Fruit fly (Drosophila melanogaster) whole organism, wandering third instar larva: ENCODE results near the gene Ugt303A1.

Experiments
- Abd-B ChIP-seq: fragments of >200 bp; optimal IDR thresholded peaks from 2 replicates; lab custom pipeline; 2017; ENCODE audit warnings: missing biosample characterization, missing genetic modification characterization
- CG32264 ChIP-seq: fragments of 200-800 bp; sonication (Bioruptor generic); optimal IDR thresholded peaks from 2 replicates; lab custom pipeline; 2016; ENCODE audit warnings: missing biosample characterization, missing genetic modification characterization
- CG9705 ChIP-seq: fragments of 200-800 bp; sonication (Bioruptor generic); optimal IDR thresholded peaks from 2 replicates; lab custom pipeline; 2018; ENCODE audit warnings: missing biosample characterization, mild to moderate bottlenecking, missing genetic modification characterization
- CrebA ChIP-seq: fragments of 200-800 bp; sonication (Bioruptor generic); optimal IDR thresholded peaks from 2 replicates; lab custom pipeline; 2016; ENCODE audit warnings: missing biosample characterization, mild to moderate bottlenecking, missing genetic modification characterization, borderline replicate concordance
- Dfd ChIP-seq: fragments of >200 bp; optimal IDR thresholded peaks from 2 replicates; lab custom pipeline; 2017; ENCODE audit warnings: missing biosample characterization, missing genetic modification characterization
- Dif ChIP-seq: fragments of 200-275, 200-300 bp; sonication (Bioruptor generic); optimal IDR thresholded peaks from 2 replicates; lab custom pipeline; 2018; ENCODE audit warnings: missing biosample characterization, missing genetic modification characterization; ENCODE audit not compliant: partially characterized antibody
- GATAd ChIP-seq: sonication (Bioruptor generic); optimal IDR thresholded peaks from 2 replicates; lab custom pipeline; 2016; ENCODE audit warnings: missing biosample characterization, missing genetic modification characterization
- HLH106 ChIP-seq: fragments of 200-800 bp; optimal IDR thresholded peaks from 3 replicates; lab custom pipeline; 2019; ENCODE audit warnings: missing biosample characterization, mild to moderate bottlenecking, missing genetic modification characterization, moderate library complexity
- Hnf4 ChIP-seq: fragments of 200-800 bp; sonication (Bioruptor generic); optimal IDR thresholded peaks from 2 replicates; lab custom pipeline; 2016; ENCODE audit warnings: missing biosample characterization, mild to moderate bottlenecking, missing genetic modification characterization
- Hr78 ChIP-seq: fragments of >200 bp; optimal IDR thresholded peaks from 2 replicates; lab custom pipeline; 2017; ENCODE audit warnings: missing biosample characterization, missing genetic modification characterization
- Hr83 ChIP-seq: fragments of 200-300 bp; sonication (Bioruptor generic); optimal IDR thresholded peaks from 2 replicates; lab custom pipeline; 2016; ENCODE audit warnings: missing biosample characterization, mild to moderate bottlenecking, missing genetic modification characterization, moderate library complexity; ENCODE audit not compliant: poor library complexity, severe bottlenecking
- Mio ChIP-seq: sonication (Bioruptor generic); optimal IDR thresholded peaks from 2 replicates; lab custom pipeline; 2016; ENCODE audit warnings: missing biosample characterization, missing genetic modification characterization
- Myc ChIP-seq: fragments of >200 bp; optimal IDR thresholded peaks from 2 replicates; lab custom pipeline; 2017
- N ChIP-seq: fragments of >200 bp; optimal IDR thresholded peaks from 2 replicates; lab custom pipeline; 2018; ENCODE audit warnings: missing biosample characterization, missing external identifiers, missing genetic modification characterization
- Rel ChIP-seq, 2 experiments: fragments of 200-800 bp; sonication (Bioruptor generic) in 1 of 2; optimal IDR thresholded peaks; 2 replicates in 1 of 2; 3 replicates in 1 of 2; lab custom pipeline; 2016 to 2019; ENCODE audit warnings: mild to moderate bottlenecking in 2 of 2, missing biosample characterization in 2 of 2, missing genetic modification characterization in 2 of 2, moderate library complexity in 1 of 2
- Vsx2 ChIP-seq: fragments of 200-300, 225-300 bp; sonication (Bioruptor generic); optimal IDR thresholded peaks from 2 replicates; lab custom pipeline; 2018; ENCODE audit warnings: missing biosample characterization, missing genetic modification characterization; ENCODE audit not compliant: partially characterized antibody
- br ChIP-seq: fragments of 200-800 bp; sonication (Bioruptor generic); optimal IDR thresholded peaks from 2 replicates; lab custom pipeline; 2016; ENCODE audit warnings: missing biosample characterization, missing genetic modification characterization
- dl ChIP-seq, 2 experiments: fragments of 175-275, 200-275 bp in 1 of 2; fragments of 200-275 bp in 1 of 2; sonication (Bioruptor generic); optimal IDR thresholded peaks; lab custom pipeline; 2018; ENCODE audit warnings: mild to moderate bottlenecking in 2 of 2, missing biosample characterization in 2 of 2, missing genetic modification characterization in 2 of 2, moderate library complexity in 2 of 2; ENCODE audit not compliant: partially characterized antibody in 2 of 2, insufficient read depth in 1 of 2
- dmrt93B ChIP-seq: fragments of 200-800 bp; sonication (Bioruptor generic); optimal IDR thresholded peaks from 2 replicates; lab custom pipeline; 2018; ENCODE audit warnings: missing biosample characterization, mild to moderate bottlenecking, missing genetic modification characterization
- dsf ChIP-seq: sonication (Bioruptor generic); optimal IDR thresholded peaks from 2 replicates; lab custom pipeline; 2016; ENCODE audit warnings: missing biosample characterization, missing genetic modification characterization, borderline replicate concordance
- ey ChIP-seq: fragments of 200-800 bp; sonication (Bioruptor generic); optimal IDR thresholded peaks from 2 replicates; lab custom pipeline; 2016; ENCODE audit warnings: missing biosample characterization, missing genetic modification characterization
- foxo ChIP-seq, 2 experiments: fragments of 200-800 bp; sonication (Bioruptor generic); optimal IDR thresholded peaks; 2 replicates in 1 of 2; 3 replicates in 1 of 2; lab custom pipeline; 2016 to 2017; ENCODE audit warnings: missing biosample characterization in 2 of 2, missing genetic modification characterization in 2 of 2
- fru ChIP-seq: fragments of 200-800 bp; sonication (Bioruptor generic); optimal IDR thresholded peaks from 3 replicates; lab custom pipeline; 2016; ENCODE audit warnings: missing biosample characterization, mild to moderate bottlenecking, missing genetic modification characterization
- h ChIP-seq: fragments of 200-800 bp; sonication (Bioruptor generic); optimal IDR thresholded peaks from 3 replicates; lab custom pipeline; 2016; ENCODE audit warnings: missing biosample characterization, mild to moderate bottlenecking, missing genetic modification characterization
- jim ChIP-seq: fragments of 175-275, 200-325 bp; sonication (Bioruptor generic); optimal IDR thresholded peaks from 2 replicates; lab custom pipeline; 2016; ENCODE audit warnings: missing biosample characterization, mild to moderate bottlenecking, missing genetic modification characterization
- pan ChIP-seq: fragments of >200 bp; optimal IDR thresholded peaks from 2 replicates; lab custom pipeline; 2017
- sv ChIP-seq: fragments of 200-800 bp; sonication (Bioruptor generic); optimal IDR thresholded peaks from 3 replicates; lab custom pipeline; 2016; ENCODE audit warnings: missing biosample characterization, missing genetic modification characterization
- tai ChIP-seq: sonication (Bioruptor generic); optimal IDR thresholded peaks from 2 replicates; lab custom pipeline; 2016; ENCODE audit warnings: missing biosample characterization, missing genetic modification characterization
- usp ChIP-seq: fragments of >200 bp; optimal IDR thresholded peaks from 2 replicates; lab custom pipeline; 2017; ENCODE audit warnings: missing biosample characterization, missing genetic modification characterization

Ugt303A1 gene

DNA sequence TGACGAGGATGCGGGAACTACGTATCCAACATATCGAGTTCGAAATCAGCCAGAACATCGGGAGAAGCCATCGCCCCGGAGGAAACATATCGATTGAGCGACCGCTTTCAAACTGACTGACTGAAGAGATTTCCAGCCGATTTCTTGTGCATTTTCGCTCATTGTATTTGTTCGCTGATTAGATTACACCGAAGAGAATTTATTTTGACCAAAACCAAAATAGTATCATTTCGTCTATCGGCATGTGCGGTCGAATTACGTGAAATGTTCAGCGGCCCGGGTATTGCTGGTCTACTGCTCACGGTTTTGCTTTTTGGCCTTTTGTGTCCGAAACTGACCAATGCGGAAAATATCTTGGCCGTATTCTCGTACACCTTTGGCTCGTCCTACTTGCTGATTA, at the start of gene Ugt303A1, which contains the start of gene Ugt304A1:
TSS of gene Ugt303A1 (plus strand) at position 222 of the 400 bp plus-strand sequence.
TSS of gene Ugt304A1 (minus strand) at position 101 of the 400 bp plus-strand sequence.
- TF ChIP-seq usp (GFP tag; lab: Kevin White, UChicago), result no peak
- TF ChIP-seq h (GFP tag; lab: Kevin White, UChicago), result no peak
- TF ChIP-seq foxo (GFP tag; optimal IDR thresholded peaks at IDR 0.05; lab: Kevin White, UChicago), result no peak
- TF ChIP-seq CG9705, result no peak
- TF ChIP-seq Dif (GFP tag; lab: Kevin White, UChicago), result no peak
- no peak for TF ChIP-seq Hr78
- no peak for TF ChIP-seq dl (GFP tag; optimal IDR thresholded peaks at IDR 0.05; lab: Kevin White, UChicago; ENCODE audit: insufficient read depth in 1 of 2, partially characterized antibody in 2 of 2)
- TF ChIP-seq GATAd, result no peak
- no peak for TF ChIP-seq tai (GFP tag; lab: Kevin White, UChicago)
- no peak for TF ChIP-seq Myc (lab: Kevin White, UChicago)
- TF ChIP-seq br (GFP tag; lab: Kevin White, UChicago), result no peak
- no peak for TF ChIP-seq N (GFP tag; lab: Kevin White, UChicago)
- no peak for TF ChIP-seq CrebA (GFP tag; lab: Kevin White, UChicago)
- TF ChIP-seq HLH106 (tag; lab: Kevin White, UChicago), result no peak
- TF ChIP-seq Abd-B (GFP tag; lab: Kevin White, UChicago), result no peak
- no peak for TF ChIP-seq dsf (GFP tag; lab: Kevin White, UChicago)
- no peak for TF ChIP-seq Vsx2 (GFP tag; lab: Kevin White, UChicago)
- no peak for TF ChIP-seq Hr83 (GFP tag; lab: Kevin White, UChicago)
- TF ChIP-seq, all 38 proteins: peak for 0

DNA sequence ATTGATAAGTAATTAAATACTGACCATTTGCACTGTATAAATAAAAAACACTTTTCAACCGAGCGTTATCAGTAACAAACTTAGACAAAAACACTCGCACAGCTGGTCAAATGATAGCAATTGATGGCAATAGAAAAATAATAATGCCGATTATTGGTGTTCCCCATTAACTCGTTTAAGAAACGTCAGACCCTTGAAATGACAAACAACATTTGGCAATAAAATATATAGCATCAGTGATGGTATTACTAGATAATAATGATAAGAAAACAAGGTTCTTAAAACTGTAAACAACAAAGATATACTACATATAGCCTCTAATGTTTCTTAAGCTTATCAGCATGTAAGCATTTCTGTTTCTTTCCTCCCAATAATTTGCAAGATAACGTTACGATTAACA, 48.9 kb upstream of the Ugt303A1 start:
- TF ChIP-seq jim (GFP tag; lab: Kevin White, UChicago) (no peak), Abd-B (GFP tag; lab: Kevin White, UChicago) (no peak), Hnf4 (GFP tag; lab: Kevin White, UChicago) (no peak), fru (GFP tag; lab: Kevin White, UChicago) (peak; percentile 63), pan (lab: Kevin White, UChicago) (no peak), Dfd (GFP tag; lab: Kevin White, UChicago) (no peak), CG9705 (no peak), N (GFP tag; lab: Kevin White, UChicago) (no peak), dsf (GFP tag; lab: Kevin White, UChicago) (no peak), Hr83 (GFP tag; lab: Kevin White, UChicago) (no peak), Rel (GFP tag; optimal IDR thresholded peaks at IDR 0.05; lab: Kevin White, UChicago) (no peak), Rel (tag; optimal IDR thresholded peaks at IDR 0.05; lab: Kevin White, UChicago) (peak; percentile 68), Vsx2 (GFP tag; lab: Kevin White, UChicago) (no peak)

DNA sequence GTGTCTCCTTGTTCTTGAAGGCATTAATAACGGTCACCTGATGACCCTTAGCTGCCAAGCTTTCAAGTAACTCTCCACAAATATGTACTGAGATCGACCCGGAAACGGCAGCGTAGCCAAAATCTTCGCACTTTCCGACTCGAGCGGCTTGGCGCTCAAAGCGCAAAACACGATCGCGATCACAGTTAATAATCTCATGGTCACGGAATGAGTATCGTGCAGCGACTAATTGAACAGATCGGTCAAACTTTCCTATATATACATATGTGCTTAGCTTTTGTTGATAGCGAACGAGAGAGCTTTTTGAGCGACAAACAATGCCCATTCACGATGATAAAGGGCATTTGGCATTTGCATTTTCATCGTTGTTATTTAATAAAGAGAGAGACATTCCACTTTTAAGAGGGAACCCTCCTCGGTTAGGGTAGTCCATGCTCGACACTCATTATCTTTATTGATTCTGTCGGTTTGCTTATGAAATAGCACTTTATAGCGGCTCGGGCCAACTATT, 47.2 kb upstream of the Ugt303A1 start, which contains the start of gene Ugt35C1:
TSS of gene Ugt35C1 (minus strand) at position 213 of the 511 bp plus-strand sequence.
- TF ChIP-seq Hr83 (GFP tag; lab: Kevin White, UChicago) (no peak), Hr78 (no peak), pan (lab: Kevin White, UChicago) (no peak), dl (GFP tag; optimal IDR thresholded peaks at IDR 0.05; lab: Kevin White, UChicago; ENCODE audit: insufficient read depth in 1 of 2, partially characterized antibody in 2 of 2) (no peak), Rel (GFP tag; optimal IDR thresholded peaks at IDR 0.05; lab: Kevin White, UChicago) (no peak), Rel (tag; optimal IDR thresholded peaks at IDR 0.05; lab: Kevin White, UChicago) (no peak), ey (GFP tag; lab: Kevin White, UChicago) (no peak)

DNA sequence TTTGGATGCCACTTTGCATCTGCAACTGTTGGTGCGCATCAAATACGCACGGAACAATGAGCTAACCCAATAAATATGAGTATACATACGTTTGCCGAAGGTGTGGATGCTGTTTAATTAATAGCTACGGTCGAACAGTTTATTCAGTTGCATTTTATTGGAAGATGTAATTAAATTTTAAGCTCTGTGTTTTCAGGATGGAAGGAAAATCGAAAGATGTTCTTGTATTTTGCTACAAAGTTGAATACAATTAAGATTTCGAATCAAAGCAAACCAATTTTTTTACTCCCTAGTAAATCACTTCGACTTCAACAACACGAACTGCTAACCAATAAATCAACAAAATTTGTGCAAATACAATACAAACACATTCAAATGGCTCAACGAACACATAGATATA, 38.5 kb upstream of the Ugt303A1 start, which contains the start of gene mAcon2:
TSS of gene mAcon2 (plus strand) at position 301 of the 400 bp plus-strand sequence.
- TF ChIP-seq ey (GFP tag; lab: Kevin White, UChicago) (no peak), Myc (lab: Kevin White, UChicago) (no peak), CG9705 (no peak)

dm6 chr3R:11145135-11145534, 30.2 kb upstream of the Ugt303A1 start, which contains the start of gene CheA86a:
Gene CheA86a, minus strand, starts transcription at chr3R:11145235.
- TF ChIP-seq sv (no peak), dmrt93B (GFP tag; lab: Kevin White, UChicago) (no peak), Hr78 (no peak), Abd-B (GFP tag; lab: Kevin White, UChicago) (no peak), CG9705 (no peak), CG32264 (GFP tag; lab: Kevin White, UChicago) (no peak), br (GFP tag; lab: Kevin White, UChicago) (no peak), CrebA (GFP tag; lab: Kevin White, UChicago) (no peak), Myc (lab: Kevin White, UChicago) (no peak), Mio (GFP tag; lab: Kevin White, UChicago) (no peak), usp (GFP tag; lab: Kevin White, UChicago) (no peak), Vsx2 (GFP tag; lab: Kevin White, UChicago) (no peak)
